Fruit fly (Drosophila melanogaster) whole organism, prepupa: ENCODE measurements around the gene CG13711.

Experiments used
- CG10631 ChIP-seq: fragments of 200-800 bp; sonication (Bioruptor generic); optimal IDR thresholded peaks from 2 replicates; lab custom pipeline; 2016; ENCODE audit warnings: missing biosample characterization, missing genetic modification characterization
- CG10669 ChIP-seq: fragments of 200-800 bp; sonication (Bioruptor generic); optimal IDR thresholded peaks from 3 replicates; lab custom pipeline; 2018; ENCODE audit warnings: missing biosample characterization, mild to moderate bottlenecking, missing genetic modification characterization, moderate library complexity
- CG11762 ChIP-seq: fragments of 200-800 bp; sonication (Bioruptor generic); optimal IDR thresholded peaks from 3 replicates; lab custom pipeline; 2016; ENCODE audit warnings: missing biosample characterization, missing genetic modification characterization; ENCODE audit not compliant: insufficient read depth
- CG15336 ChIP-seq: fragments of 200-800 bp; sonication (Bioruptor generic); IDR thresholded peaks from 2 replicates; pipeline ENCODE4 v1.3.6; 2022; ENCODE audit warnings: missing biosample characterization, missing genetic modification characterization
- CG1621 ChIP-seq: fragments of 200-800 bp; sonication (Bioruptor generic); optimal IDR thresholded peaks from 3 replicates; lab custom pipeline; 2018; ENCODE audit warnings: missing biosample characterization, mild to moderate bottlenecking, missing genetic modification characterization
- CG16779 ChIP-seq: fragments of 200-800 bp; sonication (Bioruptor generic); optimal IDR thresholded peaks from 3 replicates; lab custom pipeline; 2017; ENCODE audit warnings: missing biosample characterization, mild to moderate bottlenecking, missing genetic modification characterization
- CG3032 ChIP-seq: fragments of 200-800 bp; optimal IDR thresholded peaks from 2 replicates; lab custom pipeline; 2019; ENCODE audit warnings: missing biosample characterization, mild to moderate bottlenecking, missing genetic modification characterization, moderate library complexity
- CG31627 ChIP-seq: fragments of 200-800 bp; sonication (Bioruptor generic); optimal IDR thresholded peaks from 3 replicates; lab custom pipeline; 2016; ENCODE audit warnings: missing biosample characterization, missing genetic modification characterization
- CG32006 ChIP-seq: fragments of 200-800 bp; sonication (Bioruptor generic); optimal IDR thresholded peaks from 3 replicates; lab custom pipeline; 2017; ENCODE audit warnings: missing biosample characterization, mild to moderate bottlenecking, missing genetic modification characterization
- CG6792 ChIP-seq: fragments of 200-800 bp; sonication (Bioruptor generic); optimal IDR thresholded peaks from 3 replicates; lab custom pipeline; 2016; ENCODE audit warnings: missing biosample characterization, missing genetic modification characterization
- CG6808 ChIP-seq: fragments of 200-800 bp; sonication (Bioruptor generic); optimal IDR thresholded peaks from 3 replicates; lab custom pipeline; 2017; ENCODE audit warnings: missing biosample characterization, missing genetic modification characterization, mild to moderate bottlenecking, moderate library complexity, missing genetic modification reagents
- CG6854 ChIP-seq: fragments of 200-800 bp; sonication (Bioruptor generic); optimal IDR thresholded peaks from 2 replicates; lab custom pipeline; 2017; ENCODE audit warnings: missing biosample characterization, mild to moderate bottlenecking, missing genetic modification characterization
- CG7368 ChIP-seq: fragments of 200-800 bp; sonication (Bioruptor generic); optimal IDR thresholded peaks from 3 replicates; lab custom pipeline; 2016; ENCODE audit warnings: missing biosample characterization, missing genetic modification characterization
- CG8119 ChIP-seq: fragments of 200-800 bp; sonication (Bioruptor generic); IDR thresholded peaks from 3 replicates; pipeline ENCODE4 v1.3.6; 2022; ENCODE audit warnings: missing biosample characterization, missing genetic modification characterization
- CG8632 ChIP-seq: fragments of 200-800 bp; sonication (Bioruptor generic); optimal IDR thresholded peaks from 3 replicates; lab custom pipeline; 2016; ENCODE audit warnings: missing biosample characterization, missing genetic modification characterization
- Eip75B ChIP-seq: fragments of 200-800 bp; sonication (Bioruptor generic); optimal IDR thresholded peaks from 3 replicates; lab custom pipeline; 2016; ENCODE audit warnings: missing biosample characterization, missing genetic modification characterization
- Eip78C ChIP-seq: fragments of 200-800 bp; sonication (Bioruptor generic); peaks from one replicate; lab custom pipeline; 2016; ENCODE audit warnings: missing biosample characterization, missing genetic modification characterization
- Eip93F ChIP-seq: fragments of 200-800 bp; sonication (Bioruptor generic); optimal IDR thresholded peaks from 2 replicates; lab custom pipeline; 2016; ENCODE audit warnings: missing biosample characterization, mild to moderate bottlenecking, missing genetic modification characterization
- Gug ChIP-seq: fragments of 200-800 bp; sonication (Bioruptor generic); IDR thresholded peaks from 2 replicates; pipeline ENCODE4 v1.3.6; 2022; ENCODE audit warnings: missing biosample characterization, missing genetic modification characterization
- Hr38 ChIP-seq: sonication (Bioruptor generic); optimal IDR thresholded peaks from 2 replicates; lab custom pipeline; 2016; ENCODE audit warnings: missing biosample characterization, missing genetic modification characterization
- Met ChIP-seq: fragments of 200-800 bp; sonication (Bioruptor generic); optimal IDR thresholded peaks from 3 replicates; lab custom pipeline; 2016; ENCODE audit warnings: missing biosample characterization, missing genetic modification characterization
- OdsH ChIP-seq: fragments of 200-800 bp; sonication (Bioruptor generic); optimal IDR thresholded peaks from 3 replicates; lab custom pipeline; 2016; ENCODE audit warnings: missing biosample characterization, missing genetic modification characterization
- Sox102F ChIP-seq: fragments of 200-800 bp; sonication (Bioruptor generic); optimal IDR thresholded peaks from 2 replicates; lab custom pipeline; 2016; ENCODE audit warnings: missing biosample characterization, mild to moderate bottlenecking, missing genetic modification characterization
- Sox15 ChIP-seq: fragments of 200-800 bp; sonication (Bioruptor generic); optimal IDR thresholded peaks from 3 replicates; lab custom pipeline; 2016; ENCODE audit warnings: missing biosample characterization, missing genetic modification characterization
- achi ChIP-seq: fragments of 200-800 bp; sonication (Bioruptor generic); optimal IDR thresholded peaks from 3 replicates; lab custom pipeline; 2016; ENCODE audit warnings: missing biosample characterization, missing genetic modification characterization
- acj6 ChIP-seq: fragments of 200-800 bp; sonication (Bioruptor generic); optimal IDR thresholded peaks from 3 replicates; lab custom pipeline; 2016; ENCODE audit warnings: missing biosample characterization, missing genetic modification characterization
- cyc ChIP-seq: fragments of 200-800 bp; sonication (Bioruptor generic); optimal IDR thresholded peaks from 3 replicates; lab custom pipeline; 2016; ENCODE audit warnings: missing biosample characterization, missing genetic modification characterization
- dac ChIP-seq: fragments of 200-800 bp; sonication (Bioruptor generic); optimal IDR thresholded peaks from 2 replicates; lab custom pipeline; 2017; ENCODE audit warnings: missing biosample characterization, mild to moderate bottlenecking, missing genetic modification characterization
- dsx ChIP-seq: fragments of 200-800 bp; optimal IDR thresholded peaks from 3 replicates; lab custom pipeline; 2019; ENCODE audit warnings: missing biosample characterization, mild to moderate bottlenecking, missing genetic modification characterization, moderate library complexity; ENCODE audit not compliant: poor library complexity, severe bottlenecking
- esn ChIP-seq: fragments of 200-800 bp; sonication (Bioruptor generic); optimal IDR thresholded peaks from 2 replicates; lab custom pipeline; 2016; ENCODE audit warnings: missing biosample characterization, mild to moderate bottlenecking, missing genetic modification characterization, moderate library complexity
- fkh ChIP-seq: fragments of 200-800 bp; sonication (Bioruptor generic); optimal IDR thresholded peaks from 3 replicates; lab custom pipeline; 2017; ENCODE audit warnings: missing biosample characterization, mild to moderate bottlenecking, missing genetic modification characterization, moderate library complexity
- lz ChIP-seq: fragments of 200-800 bp; sonication (Bioruptor generic); optimal IDR thresholded peaks from 3 replicates; lab custom pipeline; 2016; ENCODE audit warnings: missing biosample characterization, missing genetic modification characterization
- salr ChIP-seq, 2 experiments: fragments of 200-800 bp; sonication (Bioruptor generic); optimal IDR thresholded peaks; 3 replicates each; lab custom pipeline; 2016 to 2018; ENCODE audit warnings: missing biosample characterization in 2 of 2, missing genetic modification characterization in 2 of 2, mild to moderate bottlenecking in 1 of 2
- spab ChIP-seq: fragments of 200-800 bp; sonication (Bioruptor generic); optimal IDR thresholded peaks from 2 replicates; lab custom pipeline; 2017; ENCODE audit warnings: missing biosample characterization, mild to moderate bottlenecking, missing genetic modification characterization, missing genetic modification reagents
- ss ChIP-seq, 2 experiments: fragments of 200-800 bp; sonication (Bioruptor generic); optimal IDR thresholded peaks; 2 replicates in 1 of 2; 3 replicates in 1 of 2; lab custom pipeline; 2017 to 2018; ENCODE audit warnings: mild to moderate bottlenecking in 2 of 2, missing biosample characterization in 2 of 2, missing genetic modification characterization in 2 of 2, moderate library complexity in 1 of 2
- svp ChIP-seq: fragments of 200-800 bp; sonication (Bioruptor generic); peaks from one replicate; lab custom pipeline; 2016; ENCODE audit warnings: missing biosample characterization, missing genetic modification characterization
- vri ChIP-seq: fragments of 200-800 bp; sonication (Bioruptor generic); optimal IDR thresholded peaks from 3 replicates; lab custom pipeline; 2016; ENCODE audit warnings: missing biosample characterization, mild to moderate bottlenecking, missing genetic modification characterization

CG13711 gene

DNA sequence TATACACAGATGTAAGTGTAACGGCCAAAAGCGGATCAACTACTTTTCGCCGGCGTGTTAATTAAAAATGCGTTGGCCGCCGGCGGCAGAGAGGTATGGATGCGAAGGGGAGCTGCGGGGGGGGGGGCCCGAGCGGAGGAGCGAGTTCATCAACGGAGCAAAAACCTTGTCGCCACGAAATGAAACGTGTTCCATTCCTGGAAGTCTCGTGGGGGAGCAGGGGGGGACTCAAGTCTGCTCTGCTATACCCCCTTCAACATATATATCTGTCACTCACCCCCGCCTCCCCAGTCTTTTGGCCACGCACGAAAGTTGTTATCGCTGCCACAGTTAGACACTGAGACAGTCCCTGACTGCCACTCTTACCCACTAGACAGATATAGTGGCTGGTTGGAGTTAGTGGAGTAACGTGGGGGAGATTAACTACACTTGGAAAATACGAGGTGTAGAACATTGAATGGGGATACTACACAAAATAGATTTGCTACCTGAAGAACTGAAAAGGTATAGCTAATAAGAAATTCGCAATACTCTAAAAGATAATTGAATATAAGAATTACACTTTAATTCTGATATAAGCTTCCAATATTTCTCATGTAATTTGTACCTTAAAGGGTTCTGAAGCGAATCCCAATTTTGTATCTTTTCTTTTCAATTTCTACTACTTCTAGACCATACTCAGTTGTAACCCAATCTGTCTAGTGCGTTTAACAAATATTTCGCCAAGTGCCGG, 10.4 kb upstream of the CG13711 start (continued):
- TF ChIP-seq achi (no peak), Met (GFP tag; lab: Kevin White, UChicago) (no peak), CG8119 (GFP tag; lab: Robert Waterston, UW) (0 out of 3 replicates have a peak, but pooled peaks have one; percentile 27), CG10631 (GFP tag; lab: Kevin White, UChicago) (peak; percentile 42), CG16779 (tag; lab: Kevin White, UChicago) (no peak), CG31627 (no peak), CG32006 (GFP tag; lab: Kevin White, UChicago) (peak; percentile 60), CG1621 (tag; lab: Kevin White, UChicago) (no peak), cyc (no peak), salr (GFP tag; optimal IDR thresholded peaks at IDR 0.05; lab: Kevin White, UChicago) (peak in 1 of 2 experiments; percentile 53), Sox15 (GFP tag; lab: Kevin White, UChicago) (no peak), Sox102F (GFP tag; lab: Kevin White, UChicago) (no peak), CG6792 (no peak), CG6808 (GFP tag; lab: Kevin White, UChicago) (peak; percentile 46), Eip75B (GFP tag; lab: Kevin White, UChicago) (no peak), OdsH (GFP tag; lab: Kevin White, UChicago) (peak; percentile 39), ss (GFP tag; optimal IDR thresholded peaks at IDR 0.05; lab: Kevin White, UChicago) (peak; percentile 31 to 45), esn (GFP tag; lab: Kevin White, UChicago) (no peak), CG11762 (peak; percentile 4), lz (GFP tag; lab: Kevin White, UChicago) (no peak), Eip78C (GFP tag; lab: Kevin White, UChicago) (peak; percentile 86), CG10669 (GFP tag; lab: Kevin White, UChicago) (peak; percentile 54), CG3032 (peak; percentile 44), vri (no peak), acj6 (GFP tag; lab: Kevin White, UChicago) (peak; percentile 32), CG15336 (GFP tag; lab: Robert Waterston, UW) (0 out of 2 replicates have a peak, but pooled peaks have one; percentile 20), CG6854 (GFP tag; lab: Kevin White, UChicago) (peak; percentile 39)

- TF ChIP-seq CG1621 (tag; lab: Kevin White, UChicago) (no peak), fkh (GFP tag; lab: Kevin White, UChicago) (peak; percentile 12), Hr38 (GFP tag; lab: Kevin White, UChicago) (no peak), CG6854 (GFP tag; lab: Kevin White, UChicago) (no peak), OdsH (GFP tag; lab: Kevin White, UChicago) (no peak), dsx (GFP tag; lab: Kevin White, UChicago) (no peak), CG10669 (GFP tag; lab: Kevin White, UChicago) (no peak), CG8632 (no peak), Eip75B (GFP tag; lab: Kevin White, UChicago) (no peak), Eip93F (GFP tag; lab: Kevin White, UChicago) (no peak), CG16779 (tag; lab: Kevin White, UChicago) (no peak), Gug (no peak), dac (GFP tag; lab: Kevin White, UChicago) (no peak), svp (GFP tag; lab: Kevin White, UChicago) (peak; percentile 11), spab (no peak), achi (no peak), acj6 (GFP tag; lab: Kevin White, UChicago) (no peak), CG8119 (GFP tag; lab: Robert Waterston, UW) (no peak), cyc (no peak), Eip78C (GFP tag; lab: Kevin White, UChicago) (peak; percentile 43), CG7368 (no peak)
These were observed 9.6 kb upstream of the CG13711 start for dm6 chr3L:4748053-4748452.
